Fruit fly (Drosophila melanogaster) whole organism, adult: Measurements from ENCODE around the gene SP1173.
A peak's percentile ranks its signal among the peaks of the same experiment; 100 is the strongest.

Experiments used
- CG11617 ChIP-seq: fragments of 200-800 bp; sonication (Bioruptor generic); optimal IDR thresholded peaks from 2 replicates; lab custom pipeline; 2017; ENCODE audit warnings: mild to moderate bottlenecking, missing biosample characterization, missing genetic modification reagents, missing genetic modification characterization
- CG12768 ChIP-seq: fragments of 200-800 bp; sonication (Bioruptor generic); optimal IDR thresholded peaks from 2 replicates; lab custom pipeline; 2017; ENCODE audit warnings: missing biosample characterization, missing genetic modification characterization, mild to moderate bottlenecking, moderate library complexity, missing genetic modification reagents
- CG14711 ChIP-seq: fragments of 200-800 bp; sonication (Bioruptor generic); optimal IDR thresholded peaks from 2 replicates; lab custom pipeline; 2018; ENCODE audit warnings: missing biosample characterization, mild to moderate bottlenecking, missing genetic modification characterization, moderate library complexity
- CG33017 ChIP-seq: fragments of 200-800 bp; sonication (Bioruptor generic); optimal IDR thresholded peaks from 2 replicates; lab custom pipeline; 2018; ENCODE audit warnings: missing biosample characterization, mild to moderate bottlenecking, missing genetic modification characterization, moderate library complexity
- CG5204 ChIP-seq: fragments of 200-800 bp; sonication (Bioruptor generic); optimal IDR thresholded peaks from 2 replicates; lab custom pipeline; 2016; ENCODE audit warnings: missing biosample characterization, missing genetic modification characterization
- CG7045 ChIP-seq: fragments of 200-800 bp; sonication (Bioruptor generic); optimal IDR thresholded peaks from 2 replicates; lab custom pipeline; 2017; ENCODE audit warnings: missing biosample characterization, mild to moderate bottlenecking, missing genetic modification characterization
- Clk ChIP-seq: fragments of 200-800 bp; sonication (Bioruptor generic); optimal IDR thresholded peaks from 2 replicates; lab custom pipeline; 2017; ENCODE audit warnings: missing biosample characterization, missing genetic modification characterization
- Hr96 ChIP-seq: fragments of 200-800 bp; sonication (Bioruptor generic); optimal IDR thresholded peaks from 2 replicates; lab custom pipeline; 2016; ENCODE audit warnings: missing biosample characterization, missing genetic modification characterization
- Mnt ChIP-seq: fragments of 200-800 bp; sonication (Bioruptor generic); optimal IDR thresholded peaks from 2 replicates; lab custom pipeline; 2016; ENCODE audit warnings: missing biosample characterization, mild to moderate bottlenecking, missing genetic modification characterization
- cic ChIP-seq: fragments of 200-800 bp; sonication (Bioruptor generic); optimal IDR thresholded peaks from 2 replicates; lab custom pipeline; 2017; ENCODE audit warnings: missing biosample characterization, mild to moderate bottlenecking, missing genetic modification characterization, moderate library complexity
- kay ChIP-seq: fragments of 200-800 bp; sonication (Bioruptor generic); peaks from one replicate; lab custom pipeline; 2016; ENCODE audit warnings: missing biosample characterization, missing genetic modification characterization, borderline replicate concordance
- tj ChIP-seq: fragments of 200-800 bp; sonication (Bioruptor generic); optimal IDR thresholded peaks from 3 replicates; lab custom pipeline; 2017; ENCODE audit warnings: missing biosample characterization, mild to moderate bottlenecking, missing genetic modification characterization, moderate library complexity

dm6 chr3L:6688920-6689319, 14.4 kb downstream of the SP1173 start:
- TF ChIP-seq CG12768 (GFP tag; lab: Kevin White, UChicago) (no peak), CG11617 (no peak), Clk (GFP tag; lab: Kevin White, UChicago) (no peak), CG14711 (no peak), tj (GFP tag; lab: Kevin White, UChicago) (no peak), cic (GFP tag; lab: Kevin White, UChicago) (no peak), Mnt (GFP tag; lab: Kevin White, UChicago) (no peak), CG5204 (GFP tag; lab: Kevin White, UChicago) (no peak), CG33017 (tag; lab: Kevin White, UChicago) (no peak), kay (GFP tag; lab: Kevin White, UChicago) (peak; percentile 77), Hr96 (no peak), CG7045 (GFP tag; lab: Kevin White, UChicago) (no peak)
